Fruit fly (Drosophila melanogaster) S2 (cell line): Measurements from ENCODE around the gene Tsf2.

Experiments
- CG8478 ChIP-seq: fragments of >200 bp; optimal IDR thresholded peaks from 2 replicates; lab custom pipeline; 2018
- CTCF ChIP-seq, 2 experiments: fragments of >200 bp; optimal IDR thresholded peaks; 2 replicates each; lab custom pipeline; 2018

Tsf2 gene

DNA sequence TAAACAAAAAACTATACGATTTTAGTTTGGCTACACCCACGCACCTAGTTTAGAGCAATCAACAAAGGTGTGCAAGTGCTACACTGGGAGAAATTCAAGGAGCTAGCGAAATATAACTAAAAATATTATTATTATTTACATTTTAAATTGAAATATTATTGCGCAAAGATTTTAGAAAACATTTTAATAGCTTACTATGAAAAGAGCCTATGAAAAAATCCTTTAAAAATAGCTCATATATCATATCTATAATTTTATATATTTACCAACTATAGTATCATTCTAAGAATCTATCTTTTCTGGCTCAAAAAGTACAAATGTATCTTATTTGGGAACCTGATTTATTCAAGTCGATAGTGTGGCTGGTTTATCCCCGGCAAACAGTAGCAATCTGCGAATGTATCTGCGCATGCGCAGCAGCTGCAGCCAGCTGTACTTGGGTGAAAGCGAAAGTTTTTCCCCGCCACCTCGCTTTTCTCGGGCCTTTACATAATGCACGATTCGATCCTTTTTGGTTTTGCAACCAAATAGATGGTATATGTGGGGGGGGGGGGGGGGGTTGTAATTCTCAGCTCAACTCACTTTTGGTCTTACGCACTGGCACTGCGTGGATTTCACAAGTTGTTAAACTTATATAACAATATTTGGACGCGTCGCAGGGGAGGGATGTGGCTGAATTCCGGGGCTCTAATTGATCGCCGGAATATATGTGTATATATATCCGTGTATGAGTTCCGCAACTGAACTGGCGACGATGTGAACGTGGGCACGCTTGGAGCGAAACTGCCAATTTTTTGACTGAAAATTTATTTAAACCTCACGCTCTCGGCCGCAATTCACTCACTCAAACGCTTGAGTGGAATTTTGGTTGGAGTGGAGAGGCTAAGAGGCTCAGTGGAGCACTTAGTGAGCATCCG lies 36.8 kb downstream of the Tsf2 start, which contains the start of gene CG10657:
Gene CG10657 (minus strand): TSS at position 789 of the 917 bp plus-strand sequence.
- TF ChIP-seq CG8478 (lab: Kevin White, UChicago) (no peak), CTCF (optimal IDR thresholded peaks at IDR 0.05; lab: Kevin White, UChicago) (no peak)

DNA sequence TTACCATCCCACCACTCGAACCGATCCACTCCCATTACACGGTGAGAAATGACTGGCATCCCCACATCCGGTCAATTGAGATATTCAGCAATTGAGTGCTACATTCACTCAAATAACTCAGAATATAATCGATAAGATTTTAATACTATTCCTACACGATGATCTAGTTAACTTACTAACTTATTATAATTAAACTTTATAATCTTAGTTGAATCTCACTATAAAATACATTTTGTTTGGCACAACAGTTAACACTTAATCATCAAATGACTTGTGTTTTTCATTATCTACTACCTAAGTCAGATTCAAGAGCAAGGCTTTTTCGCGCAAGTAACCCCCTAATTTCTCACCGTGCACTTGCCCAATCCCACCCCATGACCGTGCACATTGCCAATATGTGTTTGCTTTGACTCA lies 38.2 kb downstream of the Tsf2 start:
- TF ChIP-seq CG8478 (lab: Kevin White, UChicago) (no peak), CTCF (optimal IDR thresholded peaks at IDR 0.05; lab: Kevin White, UChicago) (no peak)

DNA sequence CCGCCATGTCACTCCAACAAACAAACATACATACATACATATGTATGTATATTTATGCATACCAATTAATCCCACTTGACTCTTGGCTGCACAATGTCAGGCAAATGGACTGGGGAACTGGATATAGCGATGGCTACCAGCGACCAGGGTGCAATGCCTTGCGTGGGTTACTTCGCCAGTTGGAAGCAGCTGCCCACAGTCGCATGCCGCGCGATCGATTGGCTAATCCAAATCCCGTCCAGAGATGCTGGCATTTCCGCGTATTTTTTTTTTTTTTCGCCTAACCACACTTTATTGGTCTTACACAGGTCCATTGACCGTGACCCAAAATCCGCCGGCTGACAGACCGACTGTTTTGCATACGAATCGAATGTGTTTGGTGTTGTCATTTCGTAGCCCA lies 39.3 kb downstream of the Tsf2 start:
- no peak for TF ChIP-seq CTCF (optimal IDR thresholded peaks at IDR 0.05; lab: Kevin White, UChicago)
- TF ChIP-seq CG8478 (lab: Kevin White, UChicago), result no peak

DNA sequence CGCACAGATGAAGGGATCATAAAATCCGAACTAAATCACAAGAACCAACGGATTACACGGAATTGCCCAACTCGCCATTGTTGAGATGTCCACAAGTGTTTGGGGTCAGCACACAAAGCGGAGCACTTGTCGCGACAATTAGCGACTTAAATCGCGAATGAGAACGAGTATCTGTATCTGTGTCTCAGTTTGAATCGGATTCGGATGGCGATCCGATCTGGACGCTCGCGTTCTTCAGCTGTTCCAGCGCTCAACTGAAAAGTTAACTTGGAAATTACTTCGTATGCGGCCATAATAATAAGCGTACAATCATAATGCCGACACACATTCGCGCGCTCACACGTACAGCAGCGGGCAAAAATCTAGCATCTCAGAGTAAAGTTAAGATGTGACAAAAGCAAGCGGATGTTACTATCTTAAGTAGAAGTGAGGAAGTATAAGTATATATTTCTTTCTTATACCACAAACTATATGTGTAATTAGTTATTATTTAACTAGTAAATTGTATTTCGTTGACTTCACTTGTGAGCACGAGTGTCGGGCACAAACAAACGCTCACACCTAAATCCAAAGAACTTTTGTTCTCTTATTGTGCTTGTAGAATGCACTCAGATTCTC lies 43.0 kb downstream of the Tsf2 start, which contains the start of gene CG10660:
Gene CG10660 (minus strand): TSS at position 259 of the 618 bp plus-strand sequence.
- TF ChIP-seq CTCF (optimal IDR thresholded peaks at IDR 0.05; lab: Kevin White, UChicago) (no peak), CG8478 (lab: Kevin White, UChicago) (no peak)

DNA sequence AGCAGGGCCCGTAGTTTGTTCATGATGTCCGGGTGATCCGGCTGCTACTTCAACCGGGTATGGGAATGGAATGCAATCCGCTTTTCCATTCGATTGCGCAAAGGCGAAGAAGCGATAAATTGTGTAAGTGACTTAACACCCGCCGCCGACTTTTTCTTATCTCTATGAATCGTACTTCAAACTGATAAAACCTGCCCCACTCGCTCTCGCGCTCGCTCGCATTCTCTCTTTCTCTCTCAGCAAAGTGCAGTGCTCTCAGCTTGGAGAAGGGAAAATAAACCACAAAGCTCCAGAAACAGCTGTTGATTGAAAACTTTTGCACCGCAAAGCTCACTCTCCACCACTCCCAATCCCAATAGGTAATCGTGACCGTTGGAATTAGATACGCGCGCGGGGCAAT lies 43.6 kb downstream of the Tsf2 start:
- no peak for TF ChIP-seq CG8478 (lab: Kevin White, UChicago)
- no peak for TF ChIP-seq CTCF (optimal IDR thresholded peaks at IDR 0.05; lab: Kevin White, UChicago)

DNA sequence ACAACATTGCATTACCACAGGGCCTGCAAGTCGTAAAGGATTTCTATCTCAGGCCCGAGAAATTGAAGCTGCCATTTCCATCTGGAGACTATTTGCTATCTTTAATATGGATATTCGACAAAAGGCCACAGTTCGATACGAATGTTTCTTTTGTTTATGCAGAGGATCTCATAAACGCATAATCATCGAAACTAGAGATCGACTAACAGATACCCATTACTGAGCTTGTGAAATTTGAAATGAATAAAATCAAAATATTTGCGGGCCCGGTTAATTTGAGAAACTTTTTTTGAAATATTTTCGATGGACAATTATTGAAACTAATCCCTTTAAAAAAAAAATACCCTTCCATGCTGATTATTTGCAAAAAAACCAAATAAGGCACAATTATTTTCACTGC lies 47.3 kb downstream of the Tsf2 start:
- TF ChIP-seq CTCF (optimal IDR thresholded peaks at IDR 0.05; lab: Kevin White, UChicago), result no peak

DNA sequence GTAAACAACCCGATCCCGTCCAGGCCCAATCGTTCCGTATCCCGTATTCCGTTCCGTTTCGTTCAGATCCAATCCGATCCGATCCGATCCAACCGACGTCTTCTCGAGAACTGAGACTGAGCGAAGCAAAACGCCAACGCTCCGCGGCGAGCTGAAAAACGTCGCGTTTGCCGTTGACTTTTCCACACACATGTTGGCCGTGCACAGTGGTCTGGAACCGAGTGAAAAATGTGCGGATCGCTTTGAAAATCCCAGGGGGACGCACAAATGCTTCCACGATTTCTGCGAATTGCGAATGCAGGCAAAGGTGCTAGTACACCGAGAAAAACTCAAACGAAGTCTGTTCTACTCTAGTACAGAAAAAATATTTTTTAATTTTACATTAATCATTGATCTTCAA lies 48.6 kb downstream of the Tsf2 start, which contains the start of gene CG10663:
Gene CG10663 (minus strand): TSS at position 88 of the 400 bp plus-strand sequence.
- TF ChIP-seq CG8478 (lab: Kevin White, UChicago) (no peak), CTCF (optimal IDR thresholded peaks at IDR 0.05; lab: Kevin White, UChicago) (no peak)

DNA sequence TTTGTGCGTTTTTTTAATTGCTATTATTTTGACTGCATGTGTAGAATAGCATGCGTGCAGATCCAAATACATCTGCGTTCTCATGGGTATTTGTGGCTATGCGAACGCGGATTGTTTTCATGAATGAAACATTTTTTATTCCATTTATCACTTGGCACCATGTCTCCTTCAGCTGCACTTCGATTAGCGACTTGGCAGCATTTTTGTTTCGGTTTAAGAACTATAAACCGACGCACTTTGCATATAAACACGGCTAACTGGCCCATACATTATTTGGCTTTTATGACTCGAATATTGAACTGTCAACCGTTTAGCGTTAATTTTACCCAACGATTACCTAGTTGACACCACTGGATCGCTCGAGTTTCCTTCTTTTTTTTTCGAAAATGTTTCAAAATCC lies 49.1 kb downstream of the Tsf2 start:
- TF ChIP-seq CTCF (optimal IDR thresholded peaks at IDR 0.05; lab: Kevin White, UChicago), result no peak
- no peak for TF ChIP-seq CG8478 (lab: Kevin White, UChicago)

DNA sequence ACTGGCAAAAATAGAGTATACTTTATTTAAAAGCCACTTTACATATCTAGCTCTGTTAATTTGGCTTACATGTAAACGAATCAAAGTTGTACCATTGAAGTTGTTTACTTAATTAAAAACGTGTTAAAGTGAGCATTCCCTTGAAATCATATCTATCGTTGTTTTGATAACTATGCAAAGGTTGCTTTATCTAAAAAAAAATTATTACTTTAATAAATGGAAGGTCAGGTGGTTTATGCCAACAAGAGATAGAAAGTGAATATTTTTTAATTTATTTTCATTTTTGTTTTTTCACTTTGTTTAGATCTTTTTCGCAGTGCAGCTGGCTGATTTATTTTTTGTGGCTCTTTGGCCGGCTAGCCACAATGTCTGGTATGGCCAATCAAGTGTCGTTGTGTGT lies 50.6 kb downstream of the Tsf2 start:
- no peak for TF ChIP-seq CG8478 (lab: Kevin White, UChicago)
- no peak for TF ChIP-seq CTCF (optimal IDR thresholded peaks at IDR 0.05; lab: Kevin White, UChicago)

DNA sequence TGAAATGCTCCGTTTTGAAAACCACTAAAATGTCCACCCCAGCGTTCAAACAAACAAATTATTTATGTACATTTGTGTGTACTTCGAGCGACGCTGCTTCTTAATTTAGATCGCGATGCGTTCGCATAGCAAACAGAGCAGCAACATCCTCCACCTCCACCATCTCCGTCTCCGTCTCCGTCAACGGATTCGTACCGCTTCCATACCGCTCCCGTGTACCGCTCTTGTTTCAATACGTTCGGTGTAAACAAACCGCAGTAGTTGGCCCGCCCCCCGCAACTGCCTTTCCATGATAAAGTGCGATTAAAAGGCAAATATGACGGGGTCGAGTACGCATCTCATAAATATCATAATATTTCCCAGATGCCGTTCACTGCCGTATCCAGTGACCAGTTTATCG lies 51.3 kb downstream of the Tsf2 start, which contains the start of gene CG33725:
Gene CG33725 (plus strand): TSS at position 364 of the 400 bp plus-strand sequence.
- no peak for TF ChIP-seq CTCF (optimal IDR thresholded peaks at IDR 0.05; lab: Kevin White, UChicago)
- TF ChIP-seq CG8478 (lab: Kevin White, UChicago), result no peak
